Worm (Caenorhabditis elegans): ENCODE data around the gene F54H12.5.
A peak's percentile ranks its signal among the peaks of the same experiment; 100 is the strongest.

ce11 chrIII:7925968-7926367 is 46.0 kb downstream of the F54H12.5 start:
- TF ChIP-seq ces-1 (GFP tag; optimal IDR thresholded peaks at IDR 0.05) (no peak), pha-4 (tag; optimal IDR thresholded peaks at IDR 0.05) (peak; percentile 34), nhr-76 (tag; optimal IDR thresholded peaks at IDR 0.05) (no peak), lsy-2 (tag; optimal IDR thresholded peaks at IDR 0.05) (peak; percentile 2), nhr-237 (tag; optimal IDR thresholded peaks at IDR 0.05) (peak; percentile 24), mep-1 (tag; optimal IDR thresholded peaks at IDR 0.05) (no peak), nhr-12 (tag; optimal IDR thresholded peaks at IDR 0.05) (no peak), unc-62 (GFP tag; optimal IDR thresholded peaks at IDR 0.05) (no peak), tbx-8 (GFP tag; optimal IDR thresholded peaks at IDR 0.05) (no peak), ztf-11 (tag; optimal IDR thresholded peaks at IDR 0.05) (no peak), unc-39 (tag; optimal IDR thresholded peaks at IDR 0.05) (no peak), M03D4.4 (tag; optimal IDR thresholded peaks at IDR 0.05) (no peak), elt-1 (tag; optimal IDR thresholded peaks at IDR 0.05; ENCODE audit: borderline replicate concordance, insufficient read depth) (no peak), nhr-28 (tag; optimal IDR thresholded peaks at IDR 0.05) (no peak)

Data from whole organism, mixed stage, embryonic.